Fruit fly (Drosophila melanogaster): ENCODE results near the gene pum.
A peak's percentile ranks its signal among the peaks of the same experiment; 100 is the strongest.

The pum gene

dm6 chr3R:9220064-9220864 lies 17.2 kb downstream of the pum start (continued):
- TF ChIP-seq CG9797 (GFP tag; optimal IDR thresholded peaks at IDR 0.05) (no peak), Hey (tag; optimal IDR thresholded peaks at IDR 0.05) (no peak), CG17612 (GFP tag; IDR thresholded peaks at IDR 0.05) (no peak), lola (GFP tag; optimal IDR thresholded peaks at IDR 0.05) (no peak), CG6272 (GFP tag; IDR thresholded peaks at IDR 0.05) (no peak), Sry-β (GFP tag; optimal IDR thresholded peaks at IDR 0.05) (no peak), yki (optimal IDR thresholded peaks at IDR 0.05) (no peak), CG18011 (GFP tag; optimal IDR thresholded peaks at IDR 0.05) (no peak), HLHmδ (GFP tag; optimal IDR thresholded peaks at IDR 0.05) (no peak), dysf (GFP tag; IDR thresholded peaks at IDR 0.05) (peak; percentile 60; the same call in 2 of the 3 replicates), insv (GFP tag; optimal IDR thresholded peaks at IDR 0.05) (peak in 1 of 2 experiments; percentile 20), CG16863 (GFP tag; optimal IDR thresholded peaks at IDR 0.05) (no peak), Antp (GFP tag; optimal IDR thresholded peaks at IDR 0.05) (no peak), pan (optimal IDR thresholded peaks at IDR 0.05) (no peak), pan (GFP tag; optimal IDR thresholded peaks at IDR 0.05 in 1 of 2, IDR thresholded peaks at IDR 0.05 in 1 of 2) (peak in 1 of 2 experiments; percentile 32), salm (tag; optimal IDR thresholded peaks at IDR 0.05) (no peak), CG6683 (GFP tag; optimal IDR thresholded peaks at IDR 0.05) (no peak), CG14965 (GFP tag; optimal IDR thresholded peaks at IDR 0.05; ENCODE audit: borderline replicate concordance) (no peak), CG17359 (tag; optimal IDR thresholded peaks at IDR 0.05) (peak; percentile 28), CG11695 (GFP tag; IDR thresholded peaks at IDR 0.05) (peak; percentile 58; the same call in 2 of the 3 replicates), CG7839 (tag; optimal IDR thresholded peaks at IDR 0.05) (peak; percentile 44), CG4617 (GFP tag; optimal IDR thresholded peaks at IDR 0.05; ENCODE audit: borderline replicate concordance) (no peak), Med (GFP tag) (peak; percentile 89), bcd (GFP tag; optimal IDR thresholded peaks at IDR 0.05) (peak; percentile 25), CG9437 (GFP tag; optimal IDR thresholded peaks at IDR 0.05) (no peak), hth (optimal IDR thresholded peaks at IDR 0.05) (no peak), gcm (GFP tag; optimal IDR thresholded peaks at IDR 0.05) (no peak), CG1603 (tag; optimal IDR thresholded peaks at IDR 0.05) (no peak), HLH3B (GFP tag; IDR thresholded peaks at IDR 0.05) (no peak), CG6254 (GFP tag; optimal IDR thresholded peaks at IDR 0.05) (peak; percentile 18), fd102C (GFP tag; optimal IDR thresholded peaks at IDR 0.05) (no peak), Ets97D (GFP tag; optimal IDR thresholded peaks at IDR 0.05) (no peak), ttk (GFP tag; IDR thresholded peaks at IDR 0.05) (no peak), CG8944 (GFP tag; optimal IDR thresholded peaks at IDR 0.05) (no peak), tup (GFP tag; optimal IDR thresholded peaks at IDR 0.05) (no peak), Side (GFP tag; optimal IDR thresholded peaks at IDR 0.05) (peak; percentile 32), Elba2 (GFP tag; optimal IDR thresholded peaks at IDR 0.05) (peak; percentile 86), CG31365 (tag; optimal IDR thresholded peaks at IDR 0.05) (no peak), disco-r (GFP tag; optimal IDR thresholded peaks at IDR 0.05) (no peak), lab (GFP tag; optimal IDR thresholded peaks at IDR 0.05) (peak; percentile 61), croc (GFP tag; conservative IDR thresholded peaks at IDR 0.05) (no peak), Xbp1 (GFP tag; optimal IDR thresholded peaks at IDR 0.05) (peak; percentile 41), maf-S (GFP tag; optimal IDR thresholded peaks at IDR 0.05) (no peak), Adf1 (GFP tag; IDR thresholded peaks at IDR 0.05) (peak; percentile 39; the same call in 1 of the 2 replicates), Dref (GFP tag; IDR thresholded peaks at IDR 0.05) (no peak), CG3995 (GFP tag; optimal IDR thresholded peaks at IDR 0.05) (no peak), CG17829 (tag; optimal IDR thresholded peaks at IDR 0.05) (peak; percentile 15)
